Fruit fly (Drosophila melanogaster) whole organism, embryonic: Measurements from ENCODE around the gene MtnE.

Source experiments
- Antp ChIP-seq: fragments of 200-800 bp; sonication (Bioruptor generic); optimal IDR thresholded peaks from 3 replicates; lab custom pipeline; 2016; ENCODE audit warnings: missing biosample characterization, missing genetic modification characterization
- Asciz ChIP-seq: fragments of 200-800 bp; sonication (Bioruptor generic); optimal IDR thresholded peaks from 2 replicates; lab custom pipeline; 2017; ENCODE audit warnings: missing biosample characterization, mild to moderate bottlenecking, missing genetic modification characterization, missing genetic modification reagents
- Atf3 ChIP-seq: fragments of 200-800 bp; sonication (Bioruptor generic); optimal IDR thresholded peaks from 3 replicates; lab custom pipeline; 2016; ENCODE audit warnings: missing biosample characterization, missing genetic modification characterization
- BtbVII ChIP-seq: fragments of 200-800 bp; sonication (Bioruptor generic); optimal IDR thresholded peaks from 3 replicates; lab custom pipeline; 2017; ENCODE audit warnings: missing biosample characterization, mild to moderate bottlenecking, missing genetic modification characterization
- CG10462 ChIP-seq: fragments of 200-800 bp; sonication (Bioruptor generic); optimal IDR thresholded peaks from 2 replicates; lab custom pipeline; 2016; ENCODE audit warnings: missing biosample characterization, missing genetic modification characterization
- CG12744 ChIP-seq: fragments of 200-800 bp; sonication (Bioruptor generic); optimal IDR thresholded peaks from 2 replicates; lab custom pipeline; 2016; ENCODE audit warnings: missing biosample characterization, missing genetic modification characterization
- CG12942 ChIP-seq: fragments of 200-800 bp; sonication (Bioruptor generic); optimal IDR thresholded peaks from 3 replicates; lab custom pipeline; 2016; ENCODE audit warnings: missing biosample characterization, missing genetic modification characterization
- CG13424 ChIP-seq: fragments of 200-800 bp; sonication (Bioruptor generic); optimal IDR thresholded peaks from 2 replicates; lab custom pipeline; 2019; ENCODE audit warnings: missing biosample characterization, mild to moderate bottlenecking, missing genetic modification characterization, moderate library complexity
- CG1647 ChIP-seq: fragments of 200-800 bp; sonication (Bioruptor generic); optimal IDR thresholded peaks from 3 replicates; lab custom pipeline; 2016; ENCODE audit warnings: missing biosample characterization, missing genetic modification characterization
- CG17912 ChIP-seq: fragments of 200-800 bp; sonication (Bioruptor generic); optimal IDR thresholded peaks from 2 replicates; lab custom pipeline; 2018; ENCODE audit warnings: missing biosample characterization, mild to moderate bottlenecking, missing genetic modification characterization
- CG18011 ChIP-seq: fragments of 200-800 bp; sonication (Bioruptor generic); optimal IDR thresholded peaks from 2 replicates; lab custom pipeline; 2017; ENCODE audit warnings: missing biosample characterization, missing genetic modification characterization, mild to moderate bottlenecking, moderate library complexity, missing genotype
- CG3163 ChIP-seq: fragments of 200-800 bp; sonication (Bioruptor generic); optimal IDR thresholded peaks from 3 replicates; lab custom pipeline; 2016; ENCODE audit warnings: missing biosample characterization, missing genetic modification characterization
- CG32532 ChIP-seq: fragments of 200-800 bp; sonication (Bioruptor generic); IDR thresholded peaks from 2 replicates; pipeline ENCODE4 v1.3.6; 2022; ENCODE audit warnings: missing biosample characterization, missing genetic modification characterization
- CG34224 ChIP-seq: fragments of 200-800 bp; sonication (Bioruptor generic); IDR thresholded peaks from 3 replicates; pipeline ENCODE4 v1.3.6; 2022; ENCODE audit warnings: missing biosample characterization, missing genetic modification characterization; ENCODE audit not compliant: partially characterized antibody
- CG4360 ChIP-seq: fragments of 200-800 bp; sonication (Bioruptor generic); IDR thresholded peaks from 2 replicates; pipeline ENCODE4 v1.3.6; 2022; ENCODE audit warnings: missing biosample characterization, missing genetic modification characterization
- CG4820 ChIP-seq: fragments of 200-800 bp; sonication (Bioruptor generic); optimal IDR thresholded peaks from 3 replicates; lab custom pipeline; 2016; ENCODE audit warnings: missing biosample characterization, missing genetic modification characterization
- CG6254 ChIP-seq: fragments of 200-800 bp; sonication (Bioruptor generic); optimal IDR thresholded peaks from 3 replicates; lab custom pipeline; 2017; ENCODE audit warnings: mild to moderate bottlenecking, missing biosample characterization, missing genetic modification reagents, missing genetic modification characterization
- CG7745 ChIP-seq: fragments of 200-800 bp; sonication (Bioruptor generic); optimal IDR thresholded peaks from 2 replicates; lab custom pipeline; 2018; ENCODE audit warnings: missing biosample characterization, mild to moderate bottlenecking, missing genetic modification characterization, moderate library complexity
- CG8089 ChIP-seq: fragments of 200-800 bp; sonication (Bioruptor generic); optimal IDR thresholded peaks from 3 replicates; lab custom pipeline; 2016; ENCODE audit warnings: missing biosample characterization, missing genetic modification characterization
- CG9215 ChIP-seq: fragments of 200-800 bp; sonication (Bioruptor generic); IDR thresholded peaks from 2 replicates; pipeline ENCODE4 v1.3.6; 2022; ENCODE audit warnings: missing biosample characterization, missing genetic modification characterization
- CG9932 ChIP-seq: fragments of 200-800 bp; sonication (Bioruptor generic); IDR thresholded peaks from 2 replicates; pipeline ENCODE4 v1.3.6; 2022; ENCODE audit warnings: missing biosample characterization, missing genetic modification characterization
- CkIIα-i1 ChIP-seq: fragments of 200-800 bp; sonication (Bioruptor generic); IDR thresholded peaks from 2 replicates; pipeline ENCODE4 v1.3.6; 2022; ENCODE audit warnings: missing biosample characterization, missing genetic modification characterization
- D ChIP-seq, 2 experiments: fragments of 200-800 bp in 1 of 2; fragments of >200 bp in 1 of 2; sonication (Bioruptor generic) in 1 of 2; optimal IDR thresholded peaks; 2 replicates in 1 of 2; 3 replicates in 1 of 2; lab custom pipeline; 2017; ENCODE audit warnings: mild to moderate bottlenecking in 1 of 2, missing biosample characterization in 1 of 2, missing genetic modification characterization in 1 of 2, missing genetic modification reagents in 1 of 2
- Dad ChIP-seq: fragments of 200-800 bp; sonication (Bioruptor generic); optimal IDR thresholded peaks from 3 replicates; lab custom pipeline; 2016; ENCODE audit warnings: missing biosample characterization, missing genetic modification characterization
- H2.0 ChIP-seq: fragments of 200-800 bp; sonication (Bioruptor generic); IDR thresholded peaks from 2 replicates; pipeline ENCODE4 v1.3.6; 2022; ENCODE audit warnings: missing biosample characterization, missing genetic modification characterization
- HLH3B ChIP-seq: fragments of 200-800 bp; sonication (Bioruptor generic); IDR thresholded peaks from 2 replicates; pipeline ENCODE4 v1.3.6; 2022; ENCODE audit warnings: missing biosample characterization, missing genetic modification characterization
- Hr39 ChIP-seq: fragments of >200 bp; optimal IDR thresholded peaks from 2 replicates; lab custom pipeline; 2017
- Med ChIP-seq: fragments of 200-800 bp; sonication (Bioruptor generic); peaks from one replicate; lab custom pipeline; 2016; ENCODE audit warnings: missing biosample characterization, missing genetic modification characterization, mild to moderate bottlenecking, inconsistent platforms, moderate library complexity
- NC2α ChIP-seq: fragments of 200-800 bp; sonication (Bioruptor generic); optimal IDR thresholded peaks from 2 replicates; lab custom pipeline; 2016; ENCODE audit warnings: missing biosample characterization, missing genetic modification characterization
- Nf-YC ChIP-seq: fragments of 200-800 bp; optimal IDR thresholded peaks from 3 replicates; lab custom pipeline; 2019; ENCODE audit warnings: missing biosample characterization, mild to moderate bottlenecking, missing genetic modification characterization, moderate library complexity
- Taf1 ChIP-seq: fragments of 200-800 bp; sonication (Bioruptor generic); IDR thresholded peaks from 2 replicates; pipeline ENCODE4 v1.3.6; 2022; ENCODE audit warnings: missing biosample characterization, missing genetic modification characterization
- Tbp ChIP-seq: fragments of >200 bp; optimal IDR thresholded peaks from 2 replicates; lab custom pipeline; 2018; ENCODE audit warnings: missing biosample characterization, missing genetic modification characterization
- Xrp1 ChIP-seq: fragments of 200-800 bp; sonication (Bioruptor generic); IDR thresholded peaks from 2 replicates; pipeline ENCODE4 v1.3.6; 2022; ENCODE audit warnings: missing biosample characterization, missing genetic modification characterization
- bowl ChIP-seq: fragments of 200-800 bp; sonication (Bioruptor generic); IDR thresholded peaks from 2 replicates; pipeline ENCODE4 v1.3.6; 2022; ENCODE audit warnings: missing biosample characterization, missing genetic modification characterization
- br ChIP-seq: fragments of >200 bp; optimal IDR thresholded peaks from 2 replicates; lab custom pipeline; 2017
- bsh ChIP-seq, 2 experiments: fragments of 200-800 bp; sonication (Bioruptor generic); optimal IDR thresholded peaks; 2 replicates each; lab custom pipeline; 2017 to 2018; ENCODE audit warnings: mild to moderate bottlenecking in 2 of 2, missing biosample characterization in 2 of 2, missing genetic modification characterization in 2 of 2, moderate library complexity in 1 of 2
- dmrt11E ChIP-seq: fragments of 200-800 bp; sonication (Bioruptor generic); optimal IDR thresholded peaks from 3 replicates; lab custom pipeline; 2018; ENCODE audit warnings: missing biosample characterization, mild to moderate bottlenecking, missing genetic modification characterization, moderate library complexity
- ems ChIP-seq: fragments of 200-800 bp; sonication (Bioruptor generic); optimal IDR thresholded peaks from 3 replicates; lab custom pipeline; 2016; ENCODE audit warnings: missing biosample characterization, missing genetic modification characterization
- fd102C ChIP-seq: fragments of 200-800 bp; sonication (Bioruptor generic); optimal IDR thresholded peaks from 2 replicates; lab custom pipeline; 2018; ENCODE audit warnings: missing biosample characterization, mild to moderate bottlenecking, missing genetic modification characterization, moderate library complexity
- fd64A ChIP-seq: fragments of 200-800 bp; sonication (Bioruptor generic); optimal IDR thresholded peaks from 3 replicates; lab custom pipeline; 2018; ENCODE audit warnings: missing biosample characterization, mild to moderate bottlenecking, missing genetic modification characterization
- hbn ChIP-seq: fragments of 200-800 bp; sonication (Bioruptor generic); IDR thresholded peaks from 2 replicates; pipeline ENCODE4 v1.3.6; 2022; ENCODE audit warnings: missing biosample characterization, missing genetic modification characterization; ENCODE audit not compliant: partially characterized antibody
- kah ChIP-seq: fragments of 200-800 bp; sonication (Bioruptor generic); optimal IDR thresholded peaks from 2 replicates; lab custom pipeline; 2018; ENCODE audit warnings: missing biosample characterization, mild to moderate bottlenecking, missing genetic modification characterization
- otp ChIP-seq: fragments of 200-800 bp; sonication (Bioruptor generic); IDR thresholded peaks from 3 replicates; pipeline ENCODE4, ENCODE4 v1.3.6; 2022; ENCODE audit warnings: missing biosample characterization, missing genetic modification characterization
- pnt ChIP-seq: fragments of 200-800 bp; sonication (Bioruptor generic); optimal IDR thresholded peaks from 3 replicates; lab custom pipeline; 2016; ENCODE audit warnings: missing biosample characterization, missing genetic modification characterization
- prd ChIP-seq, 3 experiments: fragments of >200 bp in 2 of 3; fragments of 200-800 bp in 1 of 3; sonication (Bioruptor generic) in 1 of 3; optimal IDR thresholded peaks in 2 of 3; IDR thresholded peaks in 1 of 3; 2 replicates in 2 of 3; 3 replicates in 1 of 3; pipeline versions ENCODE4 v1.3.6 to Lab custom; 2017 to 2022; ENCODE audit warnings: missing biosample characterization in 1 of 3, missing genetic modification characterization in 1 of 3
- pzg ChIP-seq: fragments of 200-800 bp; sonication (Bioruptor generic); optimal IDR thresholded peaks from 3 replicates; lab custom pipeline; 2018; ENCODE audit warnings: missing biosample characterization, mild to moderate bottlenecking, missing genetic modification characterization, moderate library complexity
- repo ChIP-seq: fragments of 200-800 bp; sonication (Bioruptor generic); optimal IDR thresholded peaks from 2 replicates; lab custom pipeline; 2016; ENCODE audit warnings: missing biosample characterization, missing genetic modification characterization
- sisA ChIP-seq: fragments of 200-800 bp; sonication (Bioruptor generic); IDR thresholded peaks from 2 replicates; pipeline ENCODE4 v1.3.6; 2022; ENCODE audit warnings: missing biosample characterization, missing genetic modification characterization
- ttk ChIP-seq: fragments of 200-800 bp; sonication (Bioruptor generic); IDR thresholded peaks from 2 replicates; pipeline ENCODE4 v2.1.2; 2022; ENCODE audit warnings: missing biosample characterization, missing genetic modification characterization

MtnE gene

dm6 chr3R:20549855-20550603 lies 15.5 kb upstream of the MtnE start (continued):
- TF ChIP-seq repo (no peak), Atf3 (peak; percentile 18), CG32532 (GFP tag; lab: Robert Waterston, UW) (peak; percentile 85), Dad (GFP tag; lab: Kevin White, UChicago) (no peak), CG1647 (GFP tag; lab: Kevin White, UChicago) (peak; percentile 1), br (lab: Kevin White, UChicago) (no peak), kah (GFP tag; lab: Kevin White, UChicago) (peak; percentile 61), fd102C (GFP tag; lab: Kevin White, UChicago) (no peak), Asciz (GFP tag; lab: Kevin White, UChicago) (peak; percentile 75), Med (GFP tag; lab: Kevin White, UChicago) (peak; percentile 84), Tbp (no peak), Taf1 (GFP tag; lab: Robert Waterston, UW) (peak; percentile 48; the same call in 1 of the 2 replicates), CG12942 (GFP tag; lab: Kevin White, UChicago) (peak; percentile 70), BtbVII (GFP tag; lab: Kevin White, UChicago) (peak; percentile 79), CG34224 (no peak), prd (optimal IDR thresholded peaks at IDR 0.05; lab: Kevin White, UChicago) (no peak), prd (GFP tag; IDR thresholded peaks at IDR 0.05; lab: Robert Waterston, UW) (peak; percentile 87), hbn (no peak), CG17912 (no peak), CG6254 (GFP tag; lab: Kevin White, UChicago) (peak; percentile 82), CG3163 (no peak), CG10462 (GFP tag; lab: Kevin White, UChicago) (peak; percentile 65), CG9215 (GFP tag; lab: Robert Waterston, UW) (peak; percentile 74), pzg (no peak), bowl (0 out of 2 replicates have a peak, but pooled peaks have one; percentile 42), HLH3B (GFP tag; lab: Robert Waterston, UW) (peak; percentile 86), CG13424 (tag; lab: Kevin White, UChicago) (peak; percentile 90), dmrt11E (tag; lab: Kevin White, UChicago) (peak; percentile 85), CG9932 (peak; percentile 78), NC2α (GFP tag; lab: Kevin White, UChicago) (no peak), fd64A (no peak), CG12744 (GFP tag; lab: Kevin White, UChicago) (no peak), pnt (peak; percentile 27), H2.0 (peak; percentile 72; the same call in 1 of the 2 replicates), bsh (GFP tag; optimal IDR thresholded peaks at IDR 0.05; lab: Kevin White, UChicago) (peak; percentile 76 to 91), Hr39 (lab: Kevin White, UChicago) (no peak), CG4820 (GFP tag; lab: Kevin White, UChicago) (peak; percentile 86), ttk (GFP tag; lab: Robert Waterston, UW) (peak; percentile 77), Nf-YC (peak; percentile 65), Xrp1 (peak; percentile 87), CG7745 (tag; lab: Kevin White, UChicago) (no peak), D (optimal IDR thresholded peaks at IDR 0.05; lab: Kevin White, UChicago) (no peak), D (GFP tag; optimal IDR thresholded peaks at IDR 0.05; lab: Kevin White, UChicago) (peak; percentile 85), sisA (peak; percentile 85), CG8089 (GFP tag; lab: Kevin White, UChicago) (no peak), ems (GFP tag; lab: Kevin White, UChicago) (peak; percentile 63), CG4360 (GFP tag; lab: Robert Waterston, UW) (peak; percentile 85), otp (peak; percentile 77), CG18011 (GFP tag; lab: Kevin White, UChicago) (peak; percentile 30), CkIIα-i1 (no peak), Antp (GFP tag; lab: Kevin White, UChicago) (peak; percentile 34)
